Worm (Caenorhabditis elegans) whole organism, L2 larva: ENCODE results near the gene F53A2.3.

Source experiments
- C34F6.9 ChIP-seq: fragments of 150-350 bp; optimal IDR thresholded peaks from 2 replicates; lab custom pipeline; 2014; ENCODE audit warnings: missing biosample characterization, missing genetic modification characterization
- F13H6.1 ChIP-seq: sonication (generic microtip); optimal IDR thresholded peaks from 2 replicates; lab custom pipeline; 2016; ENCODE audit warnings: missing genetic modification characterization, missing compliant biosample characterization
- R02D3.7 ChIP-seq: fragments of 150-350 bp; optimal IDR thresholded peaks from 2 replicates; lab custom pipeline; 2014; ENCODE audit warnings: missing biosample characterization, missing genetic modification characterization
- ZK546.5 ChIP-seq: sonication (generic microtip); optimal IDR thresholded peaks from 2 replicates; lab custom pipeline; 2017; ENCODE audit warnings: missing biosample characterization, missing genetic modification characterization
- alr-1 ChIP-seq: fragments of 150-350 bp; optimal IDR thresholded peaks from 2 replicates; lab custom pipeline; 2014; ENCODE audit warnings: missing biosample characterization, missing genetic modification characterization
- ama-1 ChIP-seq: fragments of 150-350 bp; optimal IDR thresholded peaks from 2 replicates; lab custom pipeline; 2018; ENCODE audit warnings: inconsistent platforms
- blmp-1 ChIP-seq: sonication (generic microtip); optimal IDR thresholded peaks from 2 replicates; lab custom pipeline; 2017; ENCODE audit warnings: missing genetic modification characterization, mild to moderate bottlenecking, missing compliant biosample characterization, antibody characterized with exemption, moderate library complexity; ENCODE audit not compliant: insufficient read depth
- ceh-16 ChIP-seq: fragments of 150-350 bp; optimal IDR thresholded peaks from 2 replicates; lab custom pipeline; 2014; ENCODE audit warnings: missing biosample characterization, missing genetic modification characterization
- ceh-82 ChIP-seq: fragments of 150-350 bp; optimal IDR thresholded peaks from 2 replicates; lab custom pipeline; 2014; ENCODE audit warnings: missing biosample characterization, missing genetic modification characterization
- crh-2 ChIP-seq: sonication (generic microtip); optimal IDR thresholded peaks from 2 replicates; lab custom pipeline; 2017; ENCODE audit warnings: missing biosample characterization, missing genetic modification characterization
- dmd-4 ChIP-seq: sonication (generic microtip); optimal IDR thresholded peaks from 2 replicates; lab custom pipeline; 2017; ENCODE audit warnings: missing biosample characterization, missing genetic modification characterization
- egl-27 ChIP-seq: sonication (generic microtip); optimal IDR thresholded peaks from 3 replicates; lab custom pipeline; 2017; ENCODE audit warnings: missing biosample characterization, missing genetic modification reagents, missing genetic modification characterization
- elt-1 ChIP-seq: fragments of 150-350 bp; optimal IDR thresholded peaks from 2 replicates; lab custom pipeline; 2014; ENCODE audit warnings: missing biosample characterization, missing genetic modification characterization
- fos-1 ChIP-seq: fragments of 150-350 bp; optimal IDR thresholded peaks from 2 replicates; lab custom pipeline; 2014; ENCODE audit warnings: missing biosample characterization, missing genetic modification characterization
- gmeb-1 ChIP-seq: fragments of 150-350 bp; optimal IDR thresholded peaks from 2 replicates; lab custom pipeline; 2014; ENCODE audit warnings: missing biosample characterization, missing genetic modification characterization
- lin-13 ChIP-seq: fragments of 150-350 bp; optimal IDR thresholded peaks from 2 replicates; lab custom pipeline; 2014; ENCODE audit warnings: missing biosample characterization, missing genetic modification reagents, missing genetic modification characterization
- lin-39 ChIP-seq: fragments of 150-350 bp; optimal IDR thresholded peaks from 2 replicates; lab custom pipeline; 2014; ENCODE audit warnings: missing biosample characterization, missing genetic modification reagents, missing genetic modification characterization
- lsy-2 ChIP-seq, 2 experiments: fragments of 150-350 bp in 1 of 2; sonication (generic microtip) in 1 of 2; optimal IDR thresholded peaks; 2 replicates each; lab custom pipeline; 2014 to 2017; ENCODE audit warnings: missing biosample characterization in 2 of 2, missing genetic modification characterization in 2 of 2
- mab-5 ChIP-seq: fragments of 150-350 bp; optimal IDR thresholded peaks from 2 replicates; lab custom pipeline; 2014; ENCODE audit warnings: missing biosample characterization, missing genetic modification characterization
- mdl-1 ChIP-seq, 2 experiments: fragments of 150-350 bp in 1 of 2; sonication (generic microtip) in 1 of 2; optimal IDR thresholded peaks; 2 replicates each; lab custom pipeline; 2017; ENCODE audit warnings: missing biosample characterization in 2 of 2, missing genetic modification characterization in 2 of 2
- nhr-10 ChIP-seq: sonication (generic microtip); optimal IDR thresholded peaks from 2 replicates; lab custom pipeline; 2017; ENCODE audit warnings: missing biosample characterization, missing genetic modification characterization
- nhr-11 ChIP-seq: fragments of 150-350 bp; optimal IDR thresholded peaks from 2 replicates; lab custom pipeline; 2014; ENCODE audit warnings: missing biosample characterization, missing genetic modification characterization
- nhr-12 ChIP-seq: fragments of 150-350 bp; optimal IDR thresholded peaks from 2 replicates; lab custom pipeline; 2014; ENCODE audit warnings: missing biosample characterization, missing genetic modification characterization
- nhr-129 ChIP-seq: fragments of 150-350 bp; optimal IDR thresholded peaks from 2 replicates; lab custom pipeline; 2014; ENCODE audit warnings: missing biosample characterization, missing genetic modification characterization
- nhr-21 ChIP-seq: fragments of 150-350 bp; optimal IDR thresholded peaks from 2 replicates; lab custom pipeline; 2014; ENCODE audit warnings: missing biosample characterization, missing genetic modification characterization
- nhr-23 ChIP-seq: fragments of 150-350 bp; optimal IDR thresholded peaks from 2 replicates; lab custom pipeline; 2014; ENCODE audit warnings: missing biosample characterization, missing genetic modification reagents, missing genetic modification characterization
- nhr-237 ChIP-seq: fragments of 150-350 bp; optimal IDR thresholded peaks from 2 replicates; lab custom pipeline; 2014; ENCODE audit warnings: missing biosample characterization, missing genetic modification characterization
- nhr-25 ChIP-seq: fragments of 150-350 bp; sonication (generic microtip); optimal IDR thresholded peaks from 3 replicates; lab custom pipeline; 2014; ENCODE audit warnings: missing biosample characterization, missing genetic modification characterization
- nhr-6 ChIP-seq: fragments of 150-350 bp; optimal IDR thresholded peaks from 2 replicates; lab custom pipeline; 2014; ENCODE audit warnings: missing biosample characterization, missing genetic modification characterization
- nhr-77 ChIP-seq: fragments of 150-350 bp; optimal IDR thresholded peaks from 2 replicates; lab custom pipeline; 2014; ENCODE audit warnings: missing biosample characterization, missing genetic modification characterization
- peb-1 ChIP-seq: fragments of 150-350 bp; optimal IDR thresholded peaks from 2 replicates; lab custom pipeline; 2014; ENCODE audit warnings: missing biosample characterization, missing genetic modification characterization
- sem-4 ChIP-seq: fragments of 150-350 bp; optimal IDR thresholded peaks from 2 replicates; lab custom pipeline; 2014; ENCODE audit warnings: missing biosample characterization, missing genetic modification reagents, missing genetic modification characterization
- skn-1 ChIP-seq: sonication (generic microtip); optimal IDR thresholded peaks from 2 replicates; lab custom pipeline; 2017; ENCODE audit warnings: missing biosample characterization, missing genetic modification characterization
- sma-3 ChIP-seq: sonication (generic microtip); optimal IDR thresholded peaks from 2 replicates; lab custom pipeline; 2016; ENCODE audit warnings: missing genetic modification reagents, missing genetic modification characterization, missing compliant biosample characterization
- sma-9 ChIP-seq, 2 experiments: fragments of 150-350 bp in 1 of 2; sonication (generic microtip) in 1 of 2; optimal IDR thresholded peaks; 2 replicates each; lab custom pipeline; 2014 to 2016; ENCODE audit warnings: missing genetic modification characterization in 2 of 2, mild to moderate bottlenecking in 1 of 2, missing biosample characterization in 1 of 2, missing compliant biosample characterization in 1 of 2, missing genetic modification reagents in 1 of 2, moderate library complexity in 1 of 2
- snpc-4 ChIP-seq: fragments of 150-350 bp; optimal IDR thresholded peaks from 2 replicates; lab custom pipeline; 2014; ENCODE audit warnings: missing biosample characterization, missing genetic modification characterization
- unc-55 ChIP-seq: fragments of 150-350 bp; sonication (generic microtip); optimal IDR thresholded peaks from 3 replicates; lab custom pipeline; 2014; ENCODE audit warnings: missing biosample characterization, missing genetic modification reagents, missing genetic modification characterization
- unc-62 ChIP-seq: fragments of 150-350 bp; optimal IDR thresholded peaks from 2 replicates; lab custom pipeline; 2014; ENCODE audit warnings: missing biosample characterization, missing genetic modification reagents, missing genetic modification characterization
- ztf-1 ChIP-seq: fragments of 200-800 bp; sonication (Bioruptor generic); conservative IDR thresholded peaks from 2 replicates; pipeline ENCODE4 v1.3.6; 2022; ENCODE audit warnings: missing genetic modification characterization, missing compliant biosample characterization
- ztf-11 ChIP-seq: sonication (generic microtip); optimal IDR thresholded peaks from 2 replicates; lab custom pipeline; 2017; ENCODE audit warnings: missing biosample characterization, missing genetic modification characterization
- ztf-4 ChIP-seq: fragments of 150-350 bp; optimal IDR thresholded peaks from 2 replicates; lab custom pipeline; 2014; ENCODE audit warnings: missing biosample characterization, missing genetic modification characterization

Gene F53A2.3

ce11 chrIII:13315071-13315470 lies 24.5 kb downstream of the F53A2.3 start, which contains the start of gene dph-7:
TSS of gene dph-7 (plus strand) at chrIII:13315123.
- no peak for TF ChIP-seq ama-1 (lab: Kevin White, UChicago)
- no peak for TF ChIP-seq fos-1 (tag; lab: Kevin White, UChicago)
- no peak for TF ChIP-seq nhr-129
- TF ChIP-seq C34F6.9 (tag; lab: Kevin White, UChicago), result no peak
- no peak for TF ChIP-seq nhr-11 (tag; lab: Kevin White, UChicago)
- no peak for TF ChIP-seq nhr-237 (tag; lab: Kevin White, UChicago)
- TF ChIP-seq alr-1 (tag; lab: Kevin White, UChicago), result no peak
- TF ChIP-seq ceh-82 (tag; lab: Kevin White, UChicago), result no peak
- no peak for TF ChIP-seq nhr-25
- no peak for TF ChIP-seq egl-27
- TF ChIP-seq sem-4, result no peak
- no peak for TF ChIP-seq F13H6.1 (tag; lab: Kevin White, UChicago)
- TF ChIP-seq peb-1 (tag; lab: Kevin White, UChicago), result no peak
- no peak for TF ChIP-seq lin-13
- no peak for TF ChIP-seq nhr-77
- TF ChIP-seq lsy-2 (tag; optimal IDR thresholded peaks at IDR 0.05; lab: Kevin White, UChicago), result no peak
- no peak for TF ChIP-seq lin-39 (tag; lab: Kevin White, UChicago)
- no peak for TF ChIP-seq mdl-1 (tag; optimal IDR thresholded peaks at IDR 0.05; lab: Kevin White, UChicago)
- TF ChIP-seq nhr-10 (tag; lab: Kevin White, UChicago), result no peak
- no peak for TF ChIP-seq nhr-12 (tag; lab: Kevin White, UChicago)

- TF ChIP-seq lsy-2 (tag; optimal IDR thresholded peaks at IDR 0.05; lab: Kevin White, UChicago) (no peak), nhr-77 (no peak), fos-1 (tag; lab: Kevin White, UChicago) (no peak), lin-39 (tag; lab: Kevin White, UChicago) (no peak), F13H6.1 (tag; lab: Kevin White, UChicago) (no peak), alr-1 (tag; lab: Kevin White, UChicago) (no peak), sma-3 (no peak), nhr-129 (no peak), ceh-16 (tag; lab: Kevin White, UChicago) (no peak), nhr-6 (tag; lab: Kevin White, UChicago) (no peak)
Observed at ce11 chrIII:13314636-13315035, 24.9 kb downstream of the F53A2.3 start.

- no peak for TF ChIP-seq peb-1 (tag; lab: Kevin White, UChicago)
- TF ChIP-seq nhr-23 (tag; lab: Kevin White, UChicago), result no peak
- no peak for TF ChIP-seq dmd-4 (tag; lab: Kevin White, UChicago)
- TF ChIP-seq snpc-4 (tag; lab: Kevin White, UChicago), result no peak
- no peak for TF ChIP-seq R02D3.7 (tag; lab: Kevin White, UChicago)
- TF ChIP-seq crh-2, result peak; percentile 27
- peak; percentile 8 for TF ChIP-seq gmeb-1
- TF ChIP-seq nhr-21 (tag; lab: Kevin White, UChicago), result no peak
- peak; percentile 14 for TF ChIP-seq nhr-129
- peak in 1 of 2 experiments; percentile 60 for TF ChIP-seq lsy-2 (tag; optimal IDR thresholded peaks at IDR 0.05; lab: Kevin White, UChicago)
- TF ChIP-seq unc-55 (GFP tag; lab: Kevin White, UChicago), result peak; percentile 74
- no peak for TF ChIP-seq skn-1 (tag; lab: Kevin White, UChicago)
- TF ChIP-seq C34F6.9 (tag; lab: Kevin White, UChicago), result peak; percentile 64
Observed at ce11 chrIII:13313788-13314187, 25.8 kb downstream of the F53A2.3 start, which contains the start of gene Y43F4B.10. TSS of gene Y43F4B.10 (plus strand) at chrIII:13314068.

ce11 chrIII:13310552-13310951 lies 29.0 kb downstream of the F53A2.3 start:
- TF ChIP-seq unc-62 (GFP tag; lab: Kevin White, UChicago) (no peak), skn-1 (tag; lab: Kevin White, UChicago) (no peak), gmeb-1 (peak; percentile 36), elt-1 (tag; lab: Kevin White, UChicago) (no peak), sma-9 (GFP tag; optimal IDR thresholded peaks at IDR 0.05; lab: Kevin White, UChicago) (no peak), sma-9 (tag; optimal IDR thresholded peaks at IDR 0.05; lab: Kevin White, UChicago) (no peak), alr-1 (tag; lab: Kevin White, UChicago) (no peak), nhr-6 (tag; lab: Kevin White, UChicago) (no peak), mab-5 (tag; lab: Kevin White, UChicago) (no peak), ztf-11 (tag; lab: Kevin White, UChicago) (no peak), ztf-4 (tag; lab: Kevin White, UChicago) (no peak), blmp-1 (no peak), C34F6.9 (tag; lab: Kevin White, UChicago) (peak; percentile 11), nhr-25 (peak; percentile 32), ama-1 (lab: Kevin White, UChicago) (no peak), nhr-21 (tag; lab: Kevin White, UChicago) (no peak), ceh-82 (tag; lab: Kevin White, UChicago) (no peak), lsy-2 (tag; optimal IDR thresholded peaks at IDR 0.05; lab: Kevin White, UChicago) (peak in 1 of 2 experiments; percentile 27), nhr-23 (tag; lab: Kevin White, UChicago) (no peak), unc-55 (GFP tag; lab: Kevin White, UChicago) (no peak), fos-1 (tag; lab: Kevin White, UChicago) (peak; percentile 66), lin-39 (tag; lab: Kevin White, UChicago) (no peak), mdl-1 (tag; optimal IDR thresholded peaks at IDR 0.05; lab: Kevin White, UChicago) (no peak), ZK546.5 (tag; lab: Kevin White, UChicago) (no peak), nhr-12 (tag; lab: Kevin White, UChicago) (no peak), nhr-237 (tag; lab: Kevin White, UChicago) (no peak), crh-2 (peak; percentile 48), ztf-1 (GFP tag; lab: Robert Waterston, UW) (no peak), dmd-4 (tag; lab: Kevin White, UChicago) (no peak)
